Fruit fly (Drosophila melanogaster): Measurements from ENCODE around the gene CG13679.

DNA sequence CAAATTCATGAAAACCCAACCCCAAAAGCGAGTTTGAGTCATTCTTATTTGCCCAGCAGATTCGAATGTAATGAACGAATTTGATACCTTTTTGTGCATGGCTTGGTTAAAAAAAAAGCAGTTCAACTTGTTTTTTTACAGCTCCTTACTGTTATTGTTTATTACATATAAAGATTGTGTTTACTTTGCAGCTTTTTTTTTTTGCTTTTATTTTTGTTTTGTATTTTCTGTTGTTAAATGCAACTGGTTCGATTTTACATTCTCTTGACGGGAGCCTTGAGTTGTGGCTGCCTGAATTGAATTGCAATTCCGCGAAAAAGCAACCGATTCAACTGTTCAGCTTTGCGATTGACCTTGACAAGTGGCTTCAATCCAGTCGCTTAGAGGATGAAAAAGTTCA, 48.0 kb upstream of the CG13679 start:
- TF ChIP-seq EcR (GFP tag; optimal IDR thresholded peaks at IDR 0.05), result no peak
- no peak for TF ChIP-seq CG9948 (tag; optimal IDR thresholded peaks at IDR 0.05)
- TF ChIP-seq CG12605 (GFP tag; IDR thresholded peaks at IDR 0.05), result no peak
- TF ChIP-seq Ets98B (GFP tag; IDR thresholded peaks at IDR 0.05), result no peak
- no peak for TF ChIP-seq CG34367 (tag; optimal IDR thresholded peaks at IDR 0.05)
- no peak for TF ChIP-seq CG8159 (tag; optimal IDR thresholded peaks at IDR 0.05)
- TF ChIP-seq CG13204 (GFP tag; optimal IDR thresholded peaks at IDR 0.05), result peak; percentile 19

Data from whole organism, pupa.